Worm (Caenorhabditis elegans): ENCODE data around the gene M117.3.
A peak's percentile ranks its signal among the peaks of the same experiment; 100 is the strongest.

M117.3 gene

ce11 chrIV:11855900-11856660 is 34.1 kb downstream of the M117.3 start, which contains the start of gene ech-2:
Gene ech-2 (minus strand): TSS chrIV:11856351.
- TF ChIP-seq alr-1 (tag; optimal IDR thresholded peaks at IDR 0.05; ENCODE audit: borderline replicate concordance) (no peak), blmp-1 (tag; optimal IDR thresholded peaks at IDR 0.05) (peak; percentile 41), nhr-19 (GFP tag; conservative IDR thresholded peaks at IDR 0.05) (no peak), snu-23 (GFP tag; optimal IDR thresholded peaks at IDR 0.05) (peak; percentile 12), efl-3 (GFP tag; optimal IDR thresholded peaks at IDR 0.05) (no peak), grh-1 (GFP tag; IDR thresholded peaks at IDR 0.05) (no peak), nhr-85 (tag) (no peak), lin-14 (GFP tag; optimal IDR thresholded peaks at IDR 0.05) (peak; percentile 1), xbp-1 (tag; optimal IDR thresholded peaks at IDR 0.05) (no peak), C16A3.4 (tag; optimal IDR thresholded peaks at IDR 0.05) (peak; percentile 28), nhr-12 (tag; optimal IDR thresholded peaks at IDR 0.05) (no peak), vab-15 (tag; optimal IDR thresholded peaks at IDR 0.05) (no peak), swsn-7 (tag; optimal IDR thresholded peaks at IDR 0.05) (peak; percentile 9), dsc-1 (tag; optimal IDR thresholded peaks at IDR 0.05) (no peak), dpl-1 (GFP tag; optimal IDR thresholded peaks at IDR 0.05) (peak; percentile 27 to 46 (median 33)), lin-13 (GFP tag; optimal IDR thresholded peaks at IDR 0.05) (no peak), ama-1 (optimal IDR thresholded peaks at IDR 0.05) (no peak), hlh-4 (tag; optimal IDR thresholded peaks at IDR 0.05) (no peak), nhr-237 (tag; optimal IDR thresholded peaks at IDR 0.05) (no peak), hpl-2 (GFP tag; optimal IDR thresholded peaks at IDR 0.05) (no peak), fkh-8 (tag; optimal IDR thresholded peaks at IDR 0.05) (no peak), zag-1 (tag; optimal IDR thresholded peaks at IDR 0.05) (no peak), nhr-90 (tag; optimal IDR thresholded peaks at IDR 0.05; ENCODE audit: poor library complexity) (peak; percentile 10), jun-1 (tag; optimal IDR thresholded peaks at IDR 0.05) (no peak), ceh-82 (tag; optimal IDR thresholded peaks at IDR 0.05) (peak in 1 of 3 experiments; percentile 20), elt-3 (tag; optimal IDR thresholded peaks at IDR 0.05) (peak in 1 of 6 experiments; percentile 20), lin-15B (tag; optimal IDR thresholded peaks at IDR 0.05) (no peak), F16B12.6 (tag; optimal IDR thresholded peaks at IDR 0.05) (no peak), ces-1 (GFP tag; optimal IDR thresholded peaks at IDR 0.05) (no peak), efl-1 (optimal IDR thresholded peaks at IDR 0.05) (peak; percentile 34), efl-1 (GFP tag; optimal IDR thresholded peaks at IDR 0.05 in 1 of 2) (peak; percentile 33 to 93), ceh-90 (tag; optimal IDR thresholded peaks at IDR 0.05) (peak; percentile 7), nhr-47 (tag; optimal IDR thresholded peaks at IDR 0.05) (peak; percentile 31), unc-98 (GFP tag; IDR thresholded peaks at IDR 0.05) (no peak), lsy-2 (tag; optimal IDR thresholded peaks at IDR 0.05) (peak; percentile 39 to 40), nhr-76 (tag; optimal IDR thresholded peaks at IDR 0.05) (no peak), unc-62 (GFP tag; optimal IDR thresholded peaks at IDR 0.05) (no peak), nhr-71 (tag; optimal IDR thresholded peaks at IDR 0.05) (peak; percentile 0), rnt-1 (tag; optimal IDR thresholded peaks at IDR 0.05) (no peak), lin-35 (GFP tag; optimal IDR thresholded peaks at IDR 0.05) (peak; percentile 17 to 48)

- peak; percentile 81 for TF ChIP-seq skn-1 (tag; optimal IDR thresholded peaks at IDR 0.05)
- no peak for TF ChIP-seq fkh-4 (tag; optimal IDR thresholded peaks at IDR 0.05; ENCODE audit: borderline replicate concordance)
- TF ChIP-seq dsc-1 (tag; optimal IDR thresholded peaks at IDR 0.05), result peak; percentile 71
- no peak for TF ChIP-seq sup-37 (GFP tag; optimal IDR thresholded peaks at IDR 0.05)
- TF ChIP-seq mdl-1 (tag; optimal IDR thresholded peaks at IDR 0.05), result peak in 1 of 2 experiments; percentile 41
- TF ChIP-seq sox-4 (tag; optimal IDR thresholded peaks at IDR 0.05), result no peak
- TF ChIP-seq irx-1 (tag; optimal IDR thresholded peaks at IDR 0.05), result peak; percentile 15
- TF ChIP-seq alr-1 (tag; optimal IDR thresholded peaks at IDR 0.05; ENCODE audit: borderline replicate concordance), result no peak
- TF ChIP-seq snu-23 (GFP tag; optimal IDR thresholded peaks at IDR 0.05), result peak; percentile 78
- TF ChIP-seq swsn-7 (tag; optimal IDR thresholded peaks at IDR 0.05), result peak; percentile 68
- no peak for TF ChIP-seq nhr-76 (tag; optimal IDR thresholded peaks at IDR 0.05)
- no peak for TF ChIP-seq C34B4.2 (tag; optimal IDR thresholded peaks at IDR 0.05)
- no peak for TF ChIP-seq unc-30 (tag; optimal IDR thresholded peaks at IDR 0.05)
- TF ChIP-seq nhr-71 (tag; optimal IDR thresholded peaks at IDR 0.05), result peak; percentile 83
- TF ChIP-seq xbp-1 (tag; optimal IDR thresholded peaks at IDR 0.05), result peak; percentile 62
- TF ChIP-seq zag-1 (tag; optimal IDR thresholded peaks at IDR 0.05), result no peak
- peak; percentile 61 for TF ChIP-seq unc-86 (tag; optimal IDR thresholded peaks at IDR 0.05)
- TF ChIP-seq hlh-17 (GFP tag; optimal IDR thresholded peaks at IDR 0.05; ENCODE audit: borderline replicate concordance), result no peak
- no peak for TF ChIP-seq pag-3 (tag; optimal IDR thresholded peaks at IDR 0.05; ENCODE audit: borderline replicate concordance, insufficient read depth)
- TF ChIP-seq efl-3 (GFP tag; optimal IDR thresholded peaks at IDR 0.05), result no peak
These were observed 35.2 kb downstream of the M117.3 start for ce11 chrIV:11857159-11857565.

All from whole organism, L1 larva.